Worm (Caenorhabditis elegans): ENCODE data around the gene tomm-40.

DNA sequence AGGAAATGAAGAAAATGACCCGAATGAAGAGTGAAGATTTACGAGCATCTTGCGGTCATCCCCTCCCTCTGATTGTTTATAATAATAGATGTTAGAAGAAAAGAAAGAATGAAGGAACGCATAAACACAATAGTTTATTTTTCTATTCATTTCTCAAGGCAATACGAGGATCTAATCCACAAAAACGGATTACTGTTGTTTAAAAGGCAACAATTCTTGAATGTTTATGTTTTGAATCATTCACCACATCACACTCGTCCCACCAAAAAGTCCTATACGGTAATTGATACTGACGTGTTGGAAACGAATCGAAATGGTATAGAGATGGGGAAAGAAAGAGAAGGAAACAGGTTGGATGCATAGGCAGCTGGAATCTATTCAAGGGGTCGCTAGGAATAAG is 48.3 kb upstream of the tomm-40 start:
- TF ChIP-seq unc-62 (GFP tag; optimal IDR thresholded peaks at IDR 0.05 in 1 of 2) (peak in 1 of 2 experiments; percentile 96), unc-62 (tag; optimal IDR thresholded peaks at IDR 0.05) (no peak), nhr-237 (tag; optimal IDR thresholded peaks at IDR 0.05) (no peak), daf-12 (tag; optimal IDR thresholded peaks at IDR 0.05) (no peak), pha-4 (GFP tag; IDR thresholded peaks at IDR 0.05) (no peak), pha-4 (tag; optimal IDR thresholded peaks at IDR 0.05) (no peak), tra-1 (GFP tag; IDR thresholded peaks at IDR 0.05) (no peak), mxl-2 (GFP tag; conservative IDR thresholded peaks at IDR 0.05) (no peak), ceh-82 (tag; optimal IDR thresholded peaks at IDR 0.05) (no peak), jun-1 (tag; optimal IDR thresholded peaks at IDR 0.05) (no peak), ama-1 (optimal IDR thresholded peaks at IDR 0.05) (no peak), D1046.2 (GFP tag; IDR thresholded peaks at IDR 0.05) (no peak), dve-1 (tag; optimal IDR thresholded peaks at IDR 0.05; ENCODE audit: insufficient read depth) (no peak), mep-1 (tag; optimal IDR thresholded peaks at IDR 0.05) (no peak), lin-15B (tag; optimal IDR thresholded peaks at IDR 0.05) (no peak), lin-39 (tag; optimal IDR thresholded peaks at IDR 0.05) (no peak)

All from whole organism, L4 larva.